Worm (Caenorhabditis elegans): ENCODE results near the gene aakg-5.

DNA sequence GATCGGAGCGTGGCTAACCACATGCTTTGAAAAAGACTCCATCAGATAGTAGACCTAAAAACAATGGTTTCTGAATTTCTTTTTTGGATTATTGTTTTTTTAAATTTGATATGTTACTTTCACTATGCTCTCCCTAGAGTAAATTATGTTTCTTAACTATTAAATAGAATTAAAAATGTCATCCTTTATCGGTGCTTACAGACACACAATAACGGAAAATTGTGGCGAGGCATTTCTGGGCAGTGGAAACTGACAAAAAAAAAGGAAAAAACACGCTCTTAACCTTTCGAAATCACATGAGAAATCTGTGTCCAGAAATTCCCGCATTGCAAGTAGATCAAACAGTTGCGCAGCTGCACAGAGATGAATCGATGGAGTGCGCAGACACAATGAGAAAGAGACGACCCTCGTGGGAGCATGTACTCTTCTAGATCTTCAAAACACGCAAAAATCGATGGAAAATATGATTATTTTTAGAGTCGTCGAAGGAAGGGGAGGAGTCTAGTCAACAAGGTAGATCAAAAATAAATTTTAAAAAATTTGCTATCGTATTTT, 5.2 kb upstream of the aakg-5 start, which contains the start of gene ZK892.6:
- TF ChIP-seq pes-1 (GFP tag; IDR thresholded peaks at IDR 0.05) (no peak), ama-1 (optimal IDR thresholded peaks at IDR 0.05) (no peak), flt-1 (GFP tag; IDR thresholded peaks at IDR 0.05) (no peak), ceh-13 (GFP tag; optimal IDR thresholded peaks at IDR 0.05) (no peak), F13C5.2 (tag; optimal IDR thresholded peaks at IDR 0.05) (no peak)

All from whole organism, early embryonic.